Worm (Caenorhabditis elegans) whole organism, L1 larva: ENCODE data around the gene R160.3.

Experiments
- C16A3.4 ChIP-seq: fragments of 150-350 bp; optimal IDR thresholded peaks from 2 replicates; lab custom pipeline; 2014; ENCODE audit warnings: missing biosample characterization, missing genetic modification characterization
- Y116A8C.19 ChIP-seq: sonication (generic microtip); optimal IDR thresholded peaks from 2 replicates; lab custom pipeline; 2016; ENCODE audit warnings: missing compliant biosample characterization, missing genetic modification characterization, borderline replicate concordance
- alr-1 ChIP-seq: fragments of 200-800 bp; sonication (Bioruptor generic); optimal IDR thresholded peaks from 2 replicates; lab custom pipeline; 2018; ENCODE audit warnings: borderline replicate concordance, mild to moderate bottlenecking, missing genetic modification characterization, missing compliant biosample characterization
- aly-2 ChIP-seq: fragments of 150-350 bp; optimal IDR thresholded peaks from 2 replicates; lab custom pipeline; 2014; ENCODE audit warnings: missing biosample characterization, missing genetic modification characterization
- ama-1 ChIP-seq: fragments of 150-350 bp; optimal IDR thresholded peaks from 2 replicates; lab custom pipeline; 2014
- ceh-63 ChIP-seq: fragments of 200-800 bp; sonication (Bioruptor generic); optimal IDR thresholded peaks from 2 replicates; lab custom pipeline; 2018; ENCODE audit warnings: mild to moderate bottlenecking, missing genetic modification characterization, missing compliant biosample characterization
- ceh-88 ChIP-seq: fragments of 200-800 bp; sonication (Bioruptor generic); IDR thresholded peaks from 2 replicates; pipeline ENCODE4 v1.3.6; 2022; ENCODE audit warnings: missing genetic modification characterization, missing compliant biosample characterization
- ceh-90 ChIP-seq: sonication (generic microtip); optimal IDR thresholded peaks from 2 replicates; lab custom pipeline; 2016; ENCODE audit warnings: missing genetic modification characterization, missing compliant biosample characterization
- efl-1 ChIP-seq, 4 experiments: fragments of 150-350 bp; optimal IDR thresholded peaks in 3 of 4; peaks in 1 of 4; 1 replicate in 1 of 4; 2 replicates in 3 of 4; lab custom pipeline; 2014; ENCODE audit warnings: missing biosample characterization in 2 of 4, missing genetic modification characterization in 2 of 4, missing genetic modification reagents in 2 of 4
- efl-3 ChIP-seq: fragments of 200-800 bp; sonication (Bioruptor generic); optimal IDR thresholded peaks from 2 replicates; lab custom pipeline; 2018; ENCODE audit warnings: mild to moderate bottlenecking, missing genetic modification characterization, missing compliant biosample characterization
- egl-13 ChIP-seq: sonication (generic microtip); optimal IDR thresholded peaks from 2 replicates; lab custom pipeline; 2016; ENCODE audit warnings: missing genotype, missing genetic modification reagents, missing genetic modification characterization, missing compliant biosample characterization
- elt-2 ChIP-seq: sonication (generic microtip); optimal IDR thresholded peaks from 2 replicates; lab custom pipeline; 2016; ENCODE audit warnings: missing genetic modification characterization, mild to moderate bottlenecking, inconsistent platforms, missing compliant biosample characterization, missing genetic modification reagents
- elt-3 ChIP-seq, 6 experiments: fragments of 150-350 bp in 1 of 6; sonication (generic microtip); optimal IDR thresholded peaks; 2 replicates each; lab custom pipeline; 2017 to 2018; ENCODE audit warnings: missing biosample characterization in 6 of 6, missing genetic modification characterization in 6 of 6, inconsistent platforms in 1 of 6
- fkh-4 ChIP-seq: sonication (generic microtip); optimal IDR thresholded peaks from 2 replicates; lab custom pipeline; 2016; ENCODE audit warnings: missing compliant biosample characterization, missing genetic modification characterization, borderline replicate concordance
- fkh-8 ChIP-seq: sonication (generic microtip); optimal IDR thresholded peaks from 2 replicates; lab custom pipeline; 2016; ENCODE audit warnings: mild to moderate bottlenecking, missing genetic modification characterization, missing compliant biosample characterization
- grh-1 ChIP-seq: fragments of 200-800 bp; sonication (Bioruptor generic); IDR thresholded peaks from 2 replicates; pipeline ENCODE4 v1.3.6; 2022; ENCODE audit warnings: missing genetic modification reagents, missing genetic modification characterization, missing compliant biosample characterization
- hlh-4 ChIP-seq: sonication (generic microtip); optimal IDR thresholded peaks from 2 replicates; lab custom pipeline; 2016; ENCODE audit warnings: mild to moderate bottlenecking, missing genetic modification characterization, missing compliant biosample characterization
- irx-1 ChIP-seq: sonication (generic microtip); optimal IDR thresholded peaks from 2 replicates; lab custom pipeline; 2016; ENCODE audit warnings: missing genetic modification characterization, missing compliant biosample characterization
- isw-1 ChIP-seq: fragments of 200-800 bp; sonication (Bioruptor generic); IDR thresholded peaks from 2 replicates; pipeline ENCODE4 v1.3.6; 2022; ENCODE audit warnings: missing genetic modification characterization, missing compliant biosample characterization
- lin-14 ChIP-seq: fragments of 200-800 bp; sonication (Bioruptor generic); optimal IDR thresholded peaks from 2 replicates; lab custom pipeline; 2018; ENCODE audit warnings: mild to moderate bottlenecking, missing genetic modification characterization, moderate library complexity, missing compliant biosample characterization
- lin-15B ChIP-seq: fragments of 150-350 bp; sonication (generic microtip); optimal IDR thresholded peaks from 3 replicates; lab custom pipeline; 2014; ENCODE audit warnings: missing biosample characterization, missing genetic modification characterization
- lin-39 ChIP-seq: fragments of 150-350 bp; optimal IDR thresholded peaks from 2 replicates; lab custom pipeline; 2014; ENCODE audit warnings: missing biosample characterization, missing genetic modification reagents, missing genetic modification characterization
- lir-3 ChIP-seq: sonication (generic microtip); optimal IDR thresholded peaks from 2 replicates; lab custom pipeline; 2016; ENCODE audit warnings: mild to moderate bottlenecking, missing genetic modification characterization, moderate library complexity, missing compliant biosample characterization; ENCODE audit not compliant: poor library complexity
- mab-9 ChIP-seq: fragments of 200-800 bp; sonication (Bioruptor generic); IDR thresholded peaks from 2 replicates; pipeline ENCODE4 v1.3.6; 2022; ENCODE audit warnings: missing genetic modification reagents, missing genetic modification characterization, missing compliant biosample characterization
- mep-1 ChIP-seq: fragments of 150-350 bp; optimal IDR thresholded peaks from 2 replicates; lab custom pipeline; 2014; ENCODE audit warnings: missing biosample characterization, missing genetic modification characterization
- nhr-11 ChIP-seq: fragments of 150-350 bp; optimal IDR thresholded peaks from 2 replicates; lab custom pipeline; 2014; ENCODE audit warnings: missing biosample characterization, missing genetic modification characterization
- nhr-19 ChIP-seq: fragments of 200-800 bp; sonication (Bioruptor generic); conservative IDR thresholded peaks from 2 replicates; pipeline ENCODE4 v1.3.6; 2022; ENCODE audit warnings: missing genetic modification characterization, missing compliant biosample characterization
- nhr-20 ChIP-seq: sonication (generic microtip); optimal IDR thresholded peaks from 2 replicates; lab custom pipeline; 2016; ENCODE audit warnings: mild to moderate bottlenecking, missing genetic modification characterization, missing compliant biosample characterization
- nhr-237 ChIP-seq: fragments of 150-350 bp; optimal IDR thresholded peaks from 2 replicates; lab custom pipeline; 2014; ENCODE audit warnings: missing biosample characterization, missing genetic modification characterization
- nhr-28 ChIP-seq: fragments of 150-350 bp; optimal IDR thresholded peaks from 2 replicates; lab custom pipeline; 2014; ENCODE audit warnings: missing biosample characterization, missing genetic modification characterization
- nhr-47 ChIP-seq: sonication (generic microtip); optimal IDR thresholded peaks from 2 replicates; lab custom pipeline; 2016; ENCODE audit warnings: mild to moderate bottlenecking, missing genetic modification characterization, moderate library complexity, missing compliant biosample characterization
- nhr-77 ChIP-seq: fragments of 150-350 bp; optimal IDR thresholded peaks from 2 replicates; lab custom pipeline; 2014; ENCODE audit warnings: missing biosample characterization, missing genetic modification characterization
- nhr-85 ChIP-seq: sonication (generic microtip); peaks from one replicate; lab custom pipeline; 2016; ENCODE audit warnings: missing genetic modification characterization, inconsistent platforms, missing compliant biosample characterization
- nhr-90 ChIP-seq: sonication (generic microtip); optimal IDR thresholded peaks from 2 replicates; lab custom pipeline; 2016; ENCODE audit warnings: mild to moderate bottlenecking, missing genetic modification characterization, missing compliant biosample characterization; ENCODE audit not compliant: poor library complexity
- pag-3 ChIP-seq: sonication (generic microtip); optimal IDR thresholded peaks from 2 replicates; lab custom pipeline; 2017; ENCODE audit warnings: missing genetic modification characterization, mild to moderate bottlenecking, missing compliant biosample characterization, antibody characterized with exemption, borderline replicate concordance; ENCODE audit not compliant: insufficient read depth
- pax-3 ChIP-seq: fragments of 200-800 bp; sonication (Bioruptor generic); optimal IDR thresholded peaks from 2 replicates; lab custom pipeline; 2018; ENCODE audit warnings: mild to moderate bottlenecking, missing genetic modification characterization, moderate library complexity, missing compliant biosample characterization
- rnt-1 ChIP-seq: sonication (generic microtip); optimal IDR thresholded peaks from 2 replicates; lab custom pipeline; 2016; ENCODE audit warnings: mild to moderate bottlenecking, missing genetic modification characterization, moderate library complexity, missing compliant biosample characterization
- skn-1 ChIP-seq: fragments of 150-350 bp; optimal IDR thresholded peaks from 2 replicates; lab custom pipeline; 2014; ENCODE audit warnings: missing biosample characterization, missing genetic modification characterization
- sox-4 ChIP-seq: sonication (generic microtip); optimal IDR thresholded peaks from 2 replicates; lab custom pipeline; 2016; ENCODE audit warnings: missing genetic modification characterization, missing compliant biosample characterization
- sptf-1 ChIP-seq: fragments of 150-350 bp; optimal IDR thresholded peaks from 2 replicates; lab custom pipeline; 2014; ENCODE audit warnings: missing biosample characterization, missing genetic modification characterization
- swsn-7 ChIP-seq: sonication (generic microtip); optimal IDR thresholded peaks from 2 replicates; lab custom pipeline; 2016; ENCODE audit warnings: missing genetic modification characterization, missing compliant biosample characterization
- tbx-2 ChIP-seq: sonication (generic microtip); optimal IDR thresholded peaks from 2 replicates; lab custom pipeline; 2016; ENCODE audit warnings: missing genetic modification characterization, missing compliant biosample characterization
- unc-130 ChIP-seq: fragments of 150-350 bp; optimal IDR thresholded peaks from 2 replicates; lab custom pipeline; 2017; ENCODE audit warnings: missing biosample characterization, missing genetic modification characterization, inconsistent platforms
- unc-30 ChIP-seq: sonication (generic microtip); optimal IDR thresholded peaks from 2 replicates; lab custom pipeline; 2017; ENCODE audit warnings: missing biosample characterization, missing genetic modification characterization
- unc-86 ChIP-seq: sonication (generic microtip); optimal IDR thresholded peaks from 2 replicates; lab custom pipeline; 2016; ENCODE audit warnings: missing genetic modification characterization, missing compliant biosample characterization
- unc-98 ChIP-seq: fragments of 200-800 bp; sonication (Bioruptor generic); IDR thresholded peaks from 2 replicates; pipeline ENCODE4 v1.3.6; 2022; ENCODE audit warnings: missing genetic modification characterization, missing compliant biosample characterization
- vab-15 ChIP-seq: sonication (generic microtip); optimal IDR thresholded peaks from 2 replicates; lab custom pipeline; 2017; ENCODE audit warnings: missing genotype, mild to moderate bottlenecking, missing genetic modification characterization, missing compliant biosample characterization
- xbp-1 ChIP-seq: sonication (generic microtip); optimal IDR thresholded peaks from 2 replicates; lab custom pipeline; 2016; ENCODE audit warnings: missing genetic modification characterization, missing compliant biosample characterization
- zag-1 ChIP-seq: fragments of 150-350 bp; optimal IDR thresholded peaks from 2 replicates; lab custom pipeline; 2014; ENCODE audit warnings: missing biosample characterization, missing genetic modification characterization
- zip-4 ChIP-seq: fragments of 200-800 bp; sonication (Bioruptor generic); optimal IDR thresholded peaks from 2 replicates; lab custom pipeline; 2018; ENCODE audit warnings: mild to moderate bottlenecking, missing genetic modification characterization, moderate library complexity, missing compliant biosample characterization
- ztf-4 ChIP-seq: fragments of 150-350 bp; optimal IDR thresholded peaks from 2 replicates; lab custom pipeline; 2014; ENCODE audit warnings: missing biosample characterization, missing genetic modification characterization

Gene R160.3

ce11 chrX:4395073-4395850 lies 29.1 kb upstream of the R160.3 start (continued):
- TF ChIP-seq nhr-19 = peak; percentile 74
- no peak for TF ChIP-seq lin-15B (tag; lab: Kevin White, UChicago)
- peak; percentile 76 for TF ChIP-seq tbx-2 (tag; lab: Kevin White, UChicago)
- TF ChIP-seq nhr-47 (tag; lab: Kevin White, UChicago) = peak; percentile 84
- TF ChIP-seq nhr-85 = peak; percentile 85
- TF ChIP-seq mab-9 (GFP tag; lab: Robert Waterston, UW) = no peak
- TF ChIP-seq nhr-20 (tag; lab: Kevin White, UChicago) = peak; percentile 80
- TF ChIP-seq zip-4 (GFP tag; lab: Kevin White, UChicago) = peak; percentile 20
- peak; percentile 78 for TF ChIP-seq nhr-77 (tag; lab: Kevin White, UChicago)
- TF ChIP-seq alr-1 (tag; lab: Kevin White, UChicago) = no peak
- TF ChIP-seq isw-1 (GFP tag; lab: Robert Waterston, UW) = peak; percentile 14
- TF ChIP-seq nhr-28 = no peak
- peak; percentile 67 for TF ChIP-seq xbp-1 (tag; lab: Kevin White, UChicago)
- TF ChIP-seq mep-1 = peak; percentile 79
- peak; percentile 45 for TF ChIP-seq irx-1 (tag; lab: Kevin White, UChicago)
- peak; percentile 40 for TF ChIP-seq nhr-237 (tag; lab: Kevin White, UChicago)
- peak; percentile 6 for TF ChIP-seq fkh-4 (tag; lab: Kevin White, UChicago)
- 0 out of 2 replicates have a peak, but pooled peaks have one; percentile 40 for TF ChIP-seq ceh-88
- TF ChIP-seq rnt-1 (tag; lab: Kevin White, UChicago) = peak; percentile 84
- no peak for TF ChIP-seq unc-98 (GFP tag; lab: Robert Waterston, UW)
- TF ChIP-seq nhr-90 (tag; lab: Kevin White, UChicago) = peak; percentile 88
- no peak for TF ChIP-seq ceh-90 (tag; lab: Kevin White, UChicago)
- TF ChIP-seq efl-3 (GFP tag; lab: Kevin White, UChicago) = peak; percentile 53
- peak; percentile 2 for TF ChIP-seq pax-3 (tag; lab: Kevin White, UChicago)
- no peak for TF ChIP-seq sox-4
- peak; percentile 37 for TF ChIP-seq lir-3
- TF ChIP-seq swsn-7 = peak; percentile 68
- peak; percentile 43 for TF ChIP-seq ztf-4 (tag; lab: Kevin White, UChicago)
- TF ChIP-seq fkh-8 = no peak
- peak; percentile 75 for TF ChIP-seq skn-1
- TF ChIP-seq unc-86 = peak; percentile 14
- TF ChIP-seq ama-1 = no peak
- no peak for TF ChIP-seq vab-15 (tag; lab: Kevin White, UChicago)
- peak; percentile 47 to 54 for TF ChIP-seq efl-1 (optimal IDR thresholded peaks at IDR 0.05; lab: Kevin White, UChicago)
- peak in 1 of 2 experiments; percentile 7 for TF ChIP-seq efl-1 (GFP tag; optimal IDR thresholded peaks at IDR 0.05 in 1 of 2; lab: Kevin White, UChicago)
- no peak for TF ChIP-seq nhr-11
- TF ChIP-seq egl-13 (tag; lab: Kevin White, UChicago) = no peak
- TF ChIP-seq pag-3 (tag; lab: Kevin White, UChicago) = no peak
- TF ChIP-seq sptf-1 (tag; lab: Kevin White, UChicago) = no peak
- TF ChIP-seq zag-1 = no peak
- no peak for TF ChIP-seq Y116A8C.19 (tag; lab: Kevin White, UChicago)
- TF ChIP-seq elt-2 (tag; lab: Kevin White, UChicago) = peak; percentile 57
- no peak for TF ChIP-seq ceh-63 (GFP tag; lab: Kevin White, UChicago)
- TF ChIP-seq hlh-4 = no peak
- TF ChIP-seq aly-2 (tag; lab: Kevin White, UChicago) = no peak
- TF ChIP-seq unc-130 = peak; percentile 7
- TF ChIP-seq unc-30 (tag; lab: Kevin White, UChicago) = no peak
- peak; percentile 54; the same call in 1 of the 2 replicates for TF ChIP-seq grh-1 (GFP tag; lab: Robert Waterston, UW)
- peak in 3 of 6 experiments; percentile 34 to 73 (median 63) for TF ChIP-seq elt-3 (tag; optimal IDR thresholded peaks at IDR 0.05; lab: Kevin White, UChicago)
- peak; percentile 74 for TF ChIP-seq lin-14 (GFP tag; lab: Kevin White, UChicago)
- peak; percentile 77 for TF ChIP-seq C16A3.4 (tag; lab: Kevin White, UChicago)
- peak; percentile 62 for TF ChIP-seq lin-39 (tag; lab: Kevin White, UChicago)
